Worm (Caenorhabditis elegans) whole organism, L4/young adult: ENCODE results near the gene T14G12.6.

Source experiments
- W03F9.2 ChIP-seq: fragments of 150-350 bp; optimal IDR thresholded peaks from 2 replicates; lab custom pipeline; 2014; ENCODE audit warnings: missing biosample characterization, missing genetic modification characterization
- dao-5 ChIP-seq: sonication (generic microtip); optimal IDR thresholded peaks from 2 replicates; lab custom pipeline; 2016; ENCODE audit warnings: missing genotype, missing genetic modification characterization, moderate library complexity, missing compliant biosample characterization
- him-1 ChIP-seq: sonication (generic microtip); optimal IDR thresholded peaks from 2 replicates; lab custom pipeline; 2016; ENCODE audit warnings: missing genotype, missing genetic modification reagents, missing genetic modification characterization, missing compliant biosample characterization

T14G12.6 gene

DNA sequence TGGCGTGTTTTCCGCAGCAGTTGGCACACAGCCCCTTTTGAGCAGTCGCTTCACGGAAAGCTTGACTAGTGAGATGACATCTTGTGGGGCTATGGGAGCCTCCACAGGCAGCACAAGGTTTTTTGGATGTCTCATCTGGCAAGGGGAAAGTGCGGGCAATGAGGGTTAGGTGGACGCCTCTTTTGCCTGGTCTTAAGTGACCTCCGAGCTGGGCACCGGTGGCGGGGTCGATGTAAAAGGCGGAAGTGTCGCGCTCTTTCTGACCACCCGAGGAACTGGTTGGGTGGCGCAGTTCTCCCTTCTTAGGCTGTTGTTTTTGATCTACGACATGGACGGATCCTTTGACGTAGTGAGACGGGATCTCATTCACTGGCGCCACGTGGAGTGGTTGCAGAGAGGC lies 7.9 kb downstream of the T14G12.6 start:
- TF ChIP-seq him-1 (tag; lab: Kevin White, UChicago), result no peak

DNA sequence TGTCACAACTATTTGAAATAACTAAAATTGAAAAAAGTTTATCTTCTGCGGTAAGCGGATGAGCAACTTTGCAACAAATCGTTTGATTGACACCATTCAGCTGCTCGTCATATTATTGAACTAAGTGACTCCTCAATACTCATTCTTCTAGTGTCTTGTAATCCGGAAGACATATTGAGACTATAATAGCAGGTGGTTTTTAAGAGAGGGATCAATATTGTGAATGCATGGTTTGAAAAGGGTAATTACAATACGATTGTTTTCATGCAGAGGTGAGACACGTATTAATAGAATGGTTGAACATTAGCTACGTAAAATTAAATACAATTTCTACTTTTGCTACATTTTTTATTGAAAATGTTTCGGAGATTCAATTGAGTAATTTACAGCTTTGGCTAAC lies 16.1 kb downstream of the T14G12.6 start:
- TF ChIP-seq W03F9.2 (tag; lab: Kevin White, UChicago), result no peak
- no peak for TF ChIP-seq dao-5 (tag; lab: Kevin White, UChicago)

- TF ChIP-seq W03F9.2 (tag; lab: Kevin White, UChicago) (no peak), him-1 (tag; lab: Kevin White, UChicago) (no peak), dao-5 (tag; lab: Kevin White, UChicago) (no peak)
Measured at ce11 chrX:3742223-3742622, 17.0 kb downstream of the T14G12.6 start, which contains the start of gene fkh-2. fkh-2 (minus strand) TSS chrX:3742323.

ce11 chrX:3738617-3739016 lies 20.6 kb downstream of the T14G12.6 start:
- TF ChIP-seq him-1 (tag; lab: Kevin White, UChicago) (no peak), dao-5 (tag; lab: Kevin White, UChicago) (no peak), W03F9.2 (tag; lab: Kevin White, UChicago) (no peak)

DNA sequence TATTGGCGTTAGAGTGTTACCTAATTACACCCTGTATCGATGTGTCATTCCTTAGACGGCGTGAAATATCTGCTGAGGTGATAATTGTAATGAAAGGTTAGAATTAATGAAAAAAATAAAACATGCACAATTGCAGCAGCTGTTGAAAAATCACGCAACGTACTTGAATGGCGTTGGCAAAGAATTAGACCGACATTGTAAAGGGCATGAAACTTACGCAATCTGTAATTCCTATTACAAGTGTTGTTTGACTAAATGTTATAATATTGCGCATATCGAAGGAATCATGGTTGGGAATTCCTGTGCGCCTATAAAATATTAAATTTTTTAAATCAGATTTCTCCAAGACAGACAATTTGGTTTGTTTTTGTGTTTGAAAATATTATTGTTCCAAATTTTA lies 25.5 kb downstream of the T14G12.6 start, which contains the start of gene tag-18:
TSS of gene tag-18 (minus strand) at position 305 of the 400 bp plus-strand sequence.
- TF ChIP-seq dao-5 (tag; lab: Kevin White, UChicago) (no peak), him-1 (tag; lab: Kevin White, UChicago) (no peak), W03F9.2 (tag; lab: Kevin White, UChicago) (no peak)

DNA sequence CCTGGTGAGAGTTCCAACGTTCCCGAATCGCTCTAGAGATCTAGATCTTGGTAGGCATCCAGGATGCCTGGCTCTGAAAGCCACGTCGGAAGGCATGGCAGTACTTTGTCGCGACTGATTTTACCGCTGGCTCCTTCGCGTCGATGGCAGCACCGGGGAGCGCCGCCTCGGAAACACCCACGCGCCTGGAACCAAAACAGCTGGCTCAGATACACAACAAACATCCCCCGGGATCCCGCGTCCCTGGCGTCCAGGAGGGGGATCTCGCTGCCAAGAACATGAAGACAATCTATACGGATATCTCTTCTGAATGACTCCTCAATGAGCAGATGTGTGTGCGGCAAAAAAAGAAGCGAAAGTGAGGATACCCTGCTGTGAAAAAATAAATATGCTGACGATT lies 25.9 kb downstream of the T14G12.6 start:
- no peak for TF ChIP-seq him-1 (tag; lab: Kevin White, UChicago)
- TF ChIP-seq dao-5 (tag; lab: Kevin White, UChicago), result no peak
- no peak for TF ChIP-seq W03F9.2 (tag; lab: Kevin White, UChicago)

DNA sequence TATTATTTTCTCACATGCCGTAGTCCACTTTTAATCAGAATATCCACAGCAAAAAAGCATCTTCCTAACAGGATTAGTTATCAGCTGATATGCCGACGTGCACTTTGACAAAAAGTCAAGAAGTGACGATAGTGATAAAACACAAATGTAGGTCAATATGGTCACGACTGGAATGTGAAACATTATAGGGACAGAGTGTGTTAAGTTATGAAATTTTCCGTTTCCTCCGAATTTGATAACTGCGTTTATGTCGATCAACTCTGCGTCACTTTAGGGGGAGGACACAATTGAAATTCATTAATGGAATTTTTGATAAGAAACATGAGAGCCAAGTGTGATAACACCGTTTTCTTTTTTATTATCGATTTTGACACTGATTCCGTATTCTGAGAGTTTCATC lies 30.3 kb downstream of the T14G12.6 start, which contains the start of gene aex-4:
TSS of gene aex-4 (plus strand) at position 312 of the 400 bp plus-strand sequence.
- no peak for TF ChIP-seq W03F9.2 (tag; lab: Kevin White, UChicago)
- no peak for TF ChIP-seq dao-5 (tag; lab: Kevin White, UChicago)

DNA sequence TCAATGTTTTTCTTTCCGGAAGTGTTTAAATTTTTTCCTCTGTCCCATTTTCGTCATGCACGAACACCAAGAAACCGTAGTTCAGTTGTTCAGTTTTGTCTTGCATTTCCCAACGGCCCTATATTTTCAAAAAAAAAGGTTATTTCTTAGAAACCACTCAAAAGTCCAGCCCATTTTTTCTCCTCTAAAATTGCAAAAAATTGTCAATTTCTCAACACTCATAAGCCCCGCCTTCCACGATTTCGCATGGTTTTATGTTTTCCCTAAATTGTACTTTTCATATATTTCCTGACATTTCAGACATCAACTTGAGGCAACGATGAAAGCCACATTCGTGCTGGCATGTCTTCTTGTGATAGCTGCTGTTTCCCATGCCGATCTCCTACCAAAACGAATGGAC lies 32.0 kb downstream of the T14G12.6 start, which contains the start of gene nlp-1:
TSS of gene nlp-1 (plus strand) at position 301 of the 400 bp plus-strand sequence.
- TF ChIP-seq W03F9.2 (tag; lab: Kevin White, UChicago) (no peak), dao-5 (tag; lab: Kevin White, UChicago) (no peak), him-1 (tag; lab: Kevin White, UChicago) (no peak)

DNA sequence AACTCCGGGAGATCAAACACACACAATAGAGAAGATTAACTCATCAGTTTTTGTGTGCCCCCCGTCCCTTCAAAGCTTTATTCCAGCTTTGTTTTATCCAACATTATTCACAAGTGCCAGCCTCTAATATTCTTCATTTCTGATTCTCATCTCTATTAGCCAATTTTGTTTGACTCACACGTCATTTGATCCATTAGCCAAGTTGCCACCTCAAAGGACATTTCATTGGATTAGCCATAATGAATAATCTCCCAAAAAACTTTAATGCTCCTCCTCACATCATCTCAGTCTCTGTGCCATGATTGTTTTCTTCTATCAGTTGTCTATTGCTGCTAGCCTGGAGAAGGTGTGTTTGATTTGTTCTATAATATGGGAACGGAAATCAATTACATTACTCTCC lies 33.8 kb downstream of the T14G12.6 start:
- TF ChIP-seq him-1 (tag; lab: Kevin White, UChicago), result no peak
- TF ChIP-seq W03F9.2 (tag; lab: Kevin White, UChicago), result no peak
- no peak for TF ChIP-seq dao-5 (tag; lab: Kevin White, UChicago)

ce11 chrX:3715835-3716234 lies 43.4 kb downstream of the T14G12.6 start:
- no peak for TF ChIP-seq W03F9.2 (tag; lab: Kevin White, UChicago)
- TF ChIP-seq dao-5 (tag; lab: Kevin White, UChicago), result no peak
- TF ChIP-seq him-1 (tag; lab: Kevin White, UChicago), result no peak

DNA sequence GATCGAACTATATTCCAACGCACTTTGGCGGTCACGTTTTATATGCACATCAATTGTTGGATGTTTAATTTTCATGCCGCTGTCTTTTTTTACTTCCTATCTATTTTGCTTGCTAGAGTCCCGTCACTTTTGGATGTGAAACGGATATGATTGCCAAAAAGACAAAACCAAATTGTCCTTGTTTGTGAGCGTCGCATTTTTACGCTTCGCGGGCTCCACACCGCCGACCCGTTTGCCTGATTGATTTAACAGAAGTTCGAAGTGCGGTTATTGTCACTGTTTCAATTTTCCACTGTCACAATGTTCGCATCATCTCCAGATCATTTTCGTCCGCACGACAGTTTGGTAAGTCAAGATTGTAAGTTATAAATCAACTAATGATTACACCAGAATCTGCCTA lies 44.4 kb downstream of the T14G12.6 start, which contains the start of gene C01C4.2:
TSS of gene C01C4.2 (plus strand) at position 301 of the 400 bp plus-strand sequence.
- no peak for TF ChIP-seq W03F9.2 (tag; lab: Kevin White, UChicago)
- no peak for TF ChIP-seq dao-5 (tag; lab: Kevin White, UChicago)
- TF ChIP-seq him-1 (tag; lab: Kevin White, UChicago), result no peak

- TF ChIP-seq him-1 (tag; lab: Kevin White, UChicago), result no peak
- TF ChIP-seq dao-5 (tag; lab: Kevin White, UChicago), result no peak
- no peak for TF ChIP-seq W03F9.2 (tag; lab: Kevin White, UChicago)
Measured at ce11 chrX:3711581-3712101, 47.6 kb downstream of the T14G12.6 start.

- TF ChIP-seq him-1 (tag; lab: Kevin White, UChicago) (no peak), W03F9.2 (tag; lab: Kevin White, UChicago) (no peak), dao-5 (tag; lab: Kevin White, UChicago) (no peak)
Measured at ce11 chrX:3709747-3710146, 49.5 kb downstream of the T14G12.6 start.
